Worm (Caenorhabditis elegans): ENCODE data around the gene F27D9.12.

The F27D9.12 gene

DNA sequence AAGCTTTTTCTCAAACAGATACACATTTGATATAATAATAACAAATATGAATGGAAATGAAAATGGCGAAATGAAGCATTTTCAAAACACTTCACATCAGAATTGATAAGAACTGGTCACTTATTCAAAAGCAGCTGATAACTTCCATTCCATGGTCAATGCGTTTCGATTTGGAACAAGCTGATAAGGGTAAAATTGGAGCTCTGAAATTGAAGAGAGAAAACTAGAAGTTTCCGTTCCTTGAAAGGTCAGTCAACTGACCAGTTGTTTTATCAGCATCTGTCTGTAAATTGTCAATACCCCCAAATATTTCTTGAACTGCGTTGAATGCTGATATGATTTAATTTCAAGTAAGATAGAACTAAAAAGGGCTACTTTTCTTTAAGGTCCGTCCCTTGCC, 4.5 kb downstream of the F27D9.12 start:
- TF ChIP-seq alr-1 (tag; optimal IDR thresholded peaks at IDR 0.05) (no peak), nhr-129 (tag; optimal IDR thresholded peaks at IDR 0.05) (no peak), nhr-21 (tag; optimal IDR thresholded peaks at IDR 0.05) (no peak), ceh-16 (tag; optimal IDR thresholded peaks at IDR 0.05) (no peak), ztf-11 (tag; optimal IDR thresholded peaks at IDR 0.05) (no peak), peb-1 (tag; optimal IDR thresholded peaks at IDR 0.05) (no peak), mbf-1 (tag; optimal IDR thresholded peaks at IDR 0.05) (no peak), nhr-23 (tag; optimal IDR thresholded peaks at IDR 0.05) (no peak)

DNA sequence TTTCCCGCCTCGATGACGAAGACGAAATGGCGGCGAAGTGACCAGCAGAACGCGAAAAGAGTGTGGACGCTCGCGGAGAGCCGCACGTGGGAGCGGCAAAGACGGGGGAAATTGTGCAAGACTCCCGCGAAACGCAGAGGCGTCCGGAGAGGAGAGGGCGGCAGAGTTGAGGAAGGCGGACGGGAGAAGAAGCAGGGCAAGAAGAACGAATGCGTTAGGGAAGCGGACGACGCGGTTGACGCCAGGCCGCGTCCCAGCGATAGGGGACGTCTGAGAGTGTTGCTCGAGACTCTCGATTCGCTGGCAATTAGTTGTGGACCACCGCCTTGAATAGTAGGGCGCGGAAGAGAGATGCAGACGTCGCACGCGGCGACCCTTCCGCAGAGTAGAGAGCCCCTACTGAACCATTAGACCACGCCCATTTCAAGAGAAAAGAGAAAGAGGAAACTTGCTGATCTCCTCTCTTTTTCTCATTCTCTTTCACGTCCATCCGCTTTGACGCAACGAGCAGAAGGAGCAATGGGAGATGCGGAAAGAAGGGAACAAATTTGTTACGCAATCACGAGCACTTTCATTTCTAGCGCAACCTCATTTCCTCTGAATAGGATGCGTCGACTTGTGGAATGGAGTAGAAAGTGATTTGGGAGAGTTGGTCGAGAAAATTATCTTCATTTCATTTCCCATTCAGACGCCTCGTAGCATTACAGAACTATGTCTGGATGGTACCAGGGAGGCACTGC, 5.4 kb downstream of the F27D9.12 start:
- no peak for TF ChIP-seq lin-39 (tag; optimal IDR thresholded peaks at IDR 0.05)
- TF ChIP-seq elt-3 (tag; optimal IDR thresholded peaks at IDR 0.05) = no peak
- TF ChIP-seq F13H6.1 (tag; optimal IDR thresholded peaks at IDR 0.05) = peak; percentile 31
- TF ChIP-seq elt-1 (tag; optimal IDR thresholded peaks at IDR 0.05) = no peak
- no peak for TF ChIP-seq nhr-23 (tag; optimal IDR thresholded peaks at IDR 0.05)
- no peak for TF ChIP-seq nhr-237 (tag; optimal IDR thresholded peaks at IDR 0.05)
- TF ChIP-seq egl-27 (tag; optimal IDR thresholded peaks at IDR 0.05) = no peak
- TF ChIP-seq crh-2 (tag; optimal IDR thresholded peaks at IDR 0.05) = no peak
- peak in 1 of 2 experiments; percentile 24 for TF ChIP-seq mdl-1 (tag; optimal IDR thresholded peaks at IDR 0.05)
- TF ChIP-seq nhr-129 (tag; optimal IDR thresholded peaks at IDR 0.05) = no peak

DNA sequence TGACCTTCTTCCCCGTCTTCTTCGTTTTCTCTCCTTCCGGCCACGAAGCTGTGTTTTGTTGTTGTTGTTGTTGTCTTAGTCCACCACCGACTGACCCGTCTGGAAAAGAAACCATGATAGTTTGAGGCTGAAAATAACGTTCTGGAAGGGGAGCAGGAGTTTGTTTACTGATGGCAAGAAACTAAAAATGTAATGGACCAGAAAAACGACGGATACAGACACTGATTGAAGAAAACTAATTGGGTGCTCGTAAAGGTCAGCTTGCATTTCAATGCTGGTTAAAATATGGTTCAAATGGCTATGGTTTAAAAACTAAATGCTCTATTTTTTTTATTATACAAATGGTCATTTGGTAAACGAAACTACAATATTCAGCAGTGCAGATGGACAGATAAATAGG, 11.5 kb downstream of the F27D9.12 start, which contains the start of gene F26A10.2:
F26A10.2 (minus strand) TSS at position 101 of the 400 bp plus-strand sequence.
- TF ChIP-seq ceh-82 (tag; optimal IDR thresholded peaks at IDR 0.05) (no peak), sma-3 (GFP tag; optimal IDR thresholded peaks at IDR 0.05) (no peak), lin-11 (tag; optimal IDR thresholded peaks at IDR 0.05) (no peak), nhr-25 (tag; optimal IDR thresholded peaks at IDR 0.05) (no peak), fos-1 (tag; optimal IDR thresholded peaks at IDR 0.05) (no peak), mbf-1 (tag; optimal IDR thresholded peaks at IDR 0.05) (no peak), snpc-4 (tag; optimal IDR thresholded peaks at IDR 0.05) (no peak), F13H6.1 (tag; optimal IDR thresholded peaks at IDR 0.05) (no peak)

DNA sequence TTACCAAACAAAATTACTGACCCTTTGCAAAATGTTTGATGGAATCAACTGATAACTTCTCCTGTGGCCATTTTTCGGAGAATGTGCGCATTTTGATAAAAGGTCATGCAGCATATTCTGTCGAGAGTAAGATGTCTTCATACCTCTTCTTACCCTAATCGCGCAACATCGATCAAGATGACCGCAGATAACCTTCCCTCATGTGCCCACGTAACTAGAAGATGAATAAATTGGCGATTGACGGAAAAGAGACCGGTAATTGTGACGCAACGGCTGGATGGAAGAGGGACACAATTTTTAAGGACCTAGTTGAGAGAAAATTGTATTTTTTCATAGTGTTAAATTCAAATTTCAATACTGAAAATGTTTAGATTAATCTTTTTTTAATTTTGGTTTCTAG, 16.0 kb downstream of the F27D9.12 start:
- no peak for TF ChIP-seq C34F6.9 (tag; optimal IDR thresholded peaks at IDR 0.05)
- no peak for TF ChIP-seq egl-27 (tag; optimal IDR thresholded peaks at IDR 0.05)

DNA sequence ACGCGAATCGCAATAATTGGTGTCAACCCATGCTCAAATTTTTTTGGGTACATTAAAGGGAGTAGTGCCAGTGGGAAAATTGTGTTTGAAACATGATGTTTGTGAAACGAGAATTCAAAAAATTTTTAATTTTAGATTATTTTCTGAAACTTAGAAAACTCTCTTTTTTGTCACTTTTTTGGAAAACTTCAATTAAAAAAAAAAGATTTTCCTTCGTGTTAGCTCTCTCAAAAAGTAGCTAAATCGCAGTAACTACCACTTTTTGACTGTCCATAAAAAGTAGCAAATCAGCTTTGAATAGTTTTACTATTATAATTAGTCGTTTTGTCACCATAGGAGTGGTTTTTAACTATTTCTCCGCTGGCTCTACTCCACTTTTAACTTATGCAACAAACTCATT, 16.4 kb downstream of the F27D9.12 start:
- TF ChIP-seq lsy-2 (tag; optimal IDR thresholded peaks at IDR 0.05) = no peak
- no peak for TF ChIP-seq lin-39 (tag; optimal IDR thresholded peaks at IDR 0.05)
- no peak for TF ChIP-seq nhr-11 (tag; optimal IDR thresholded peaks at IDR 0.05)
- TF ChIP-seq nhr-237 (tag; optimal IDR thresholded peaks at IDR 0.05) = no peak
- no peak for TF ChIP-seq lin-13 (GFP tag; optimal IDR thresholded peaks at IDR 0.05)
- TF ChIP-seq ztf-11 (tag; optimal IDR thresholded peaks at IDR 0.05) = no peak
- no peak for TF ChIP-seq sma-3 (GFP tag; optimal IDR thresholded peaks at IDR 0.05)
- no peak for TF ChIP-seq gmeb-1 (tag; optimal IDR thresholded peaks at IDR 0.05)
- no peak for TF ChIP-seq nhr-12 (tag; optimal IDR thresholded peaks at IDR 0.05)
- TF ChIP-seq F13H6.1 (tag; optimal IDR thresholded peaks at IDR 0.05) = no peak
- no peak for TF ChIP-seq dmd-4 (tag; optimal IDR thresholded peaks at IDR 0.05)
- TF ChIP-seq sem-4 (tag; optimal IDR thresholded peaks at IDR 0.05) = no peak
- TF ChIP-seq nhr-77 (tag; optimal IDR thresholded peaks at IDR 0.05) = no peak
- no peak for TF ChIP-seq zag-1 (tag; optimal IDR thresholded peaks at IDR 0.05)
- TF ChIP-seq mab-5 (tag; optimal IDR thresholded peaks at IDR 0.05) = no peak

DNA sequence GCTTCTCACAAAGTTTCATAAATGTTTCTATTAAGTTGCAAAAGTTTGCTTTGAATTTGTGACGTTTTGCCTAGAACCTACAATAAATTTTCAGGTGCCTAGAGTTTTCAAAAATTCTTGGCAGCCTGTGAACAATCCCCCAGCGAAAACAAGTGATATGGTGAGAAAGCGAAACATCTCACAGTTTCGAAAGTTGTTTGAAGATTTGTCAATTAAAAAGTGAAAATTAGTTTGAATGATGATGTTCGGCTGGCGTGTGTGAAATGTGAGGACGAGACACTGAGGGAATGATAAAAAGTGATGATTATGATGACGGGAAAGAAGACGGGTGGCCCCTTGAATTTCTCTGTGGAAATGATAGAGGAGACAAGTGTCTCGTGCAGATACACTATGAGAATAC, 18.0 kb downstream of the F27D9.12 start:
- TF ChIP-seq blmp-1 (tag; optimal IDR thresholded peaks at IDR 0.05; ENCODE audit: insufficient read depth) = peak; percentile 10
- no peak for TF ChIP-seq skn-1 (tag; optimal IDR thresholded peaks at IDR 0.05)
